Fruit fly (Drosophila melanogaster) whole organism, pupa: Measurements from ENCODE around the gene CG32727.

Experiments
- CG10348 ChIP-seq: fragments of 200-800 bp; sonication (Bioruptor generic); IDR thresholded peaks from 2 replicates; pipeline ENCODE4 v1.3.6; 2022; ENCODE audit warnings: missing biosample characterization, missing genetic modification characterization
- CG12605 ChIP-seq: fragments of 200-800 bp; sonication (Bioruptor generic); IDR thresholded peaks from 2 replicates; pipeline ENCODE4 v1.3.6; 2022; ENCODE audit warnings: missing biosample characterization, missing genetic modification characterization
- CG13204 ChIP-seq: fragments of 200-800 bp; sonication (Bioruptor generic); optimal IDR thresholded peaks from 2 replicates; lab custom pipeline; 2018; ENCODE audit warnings: missing biosample characterization, mild to moderate bottlenecking, missing genetic modification characterization, moderate library complexity
- CG14655 ChIP-seq: fragments of 200-800 bp; sonication (Bioruptor generic); optimal IDR thresholded peaks from 3 replicates; lab custom pipeline; 2017; ENCODE audit warnings: mild to moderate bottlenecking, missing biosample characterization, missing genetic modification reagents, missing genetic modification characterization
- CG15710 ChIP-seq: fragments of 200-800 bp; sonication (Bioruptor generic); optimal IDR thresholded peaks from 2 replicates; lab custom pipeline; 2018; ENCODE audit warnings: missing biosample characterization, mild to moderate bottlenecking, missing genetic modification characterization, moderate library complexity
- CG17806 ChIP-seq: fragments of 200-800 bp; sonication (Bioruptor generic); optimal IDR thresholded peaks from 2 replicates; lab custom pipeline; 2018; ENCODE audit warnings: missing biosample characterization, mild to moderate bottlenecking, missing genetic modification characterization, moderate library complexity
- CG32121 ChIP-seq: fragments of 200-800 bp; sonication (Bioruptor generic); IDR thresholded peaks from 2 replicates; pipeline ENCODE4 v1.3.6; 2022; ENCODE audit warnings: missing biosample characterization, missing genetic modification characterization
- CG34367 ChIP-seq: fragments of 200-800 bp; sonication (Bioruptor generic); optimal IDR thresholded peaks from 2 replicates; lab custom pipeline; 2018; ENCODE audit warnings: missing biosample characterization, mild to moderate bottlenecking, missing genetic modification characterization
- CG4496 ChIP-seq: fragments of 200-800 bp; sonication (Bioruptor generic); IDR thresholded peaks from 3 replicates; pipeline ENCODE4 v1.3.6; 2022; ENCODE audit warnings: missing biosample characterization, missing genetic modification characterization
- CG8159 ChIP-seq: fragments of 200-800 bp; sonication (Bioruptor generic); optimal IDR thresholded peaks from 3 replicates; lab custom pipeline; 2018; ENCODE audit warnings: missing biosample characterization, mild to moderate bottlenecking, missing genetic modification characterization, moderate library complexity
- CG8301 ChIP-seq: fragments of 200-800 bp; sonication (Bioruptor generic); optimal IDR thresholded peaks from 2 replicates; lab custom pipeline; 2018; ENCODE audit warnings: missing biosample characterization, mild to moderate bottlenecking, missing genetic modification characterization
- CG9948 ChIP-seq: fragments of 200-800 bp; sonication (Bioruptor generic); optimal IDR thresholded peaks from 2 replicates; lab custom pipeline; 2018; ENCODE audit warnings: missing biosample characterization, mild to moderate bottlenecking, missing genetic modification characterization, moderate library complexity
- D1 ChIP-seq: fragments of 200-800 bp; sonication (Bioruptor generic); optimal IDR thresholded peaks from 2 replicates; lab custom pipeline; 2018; ENCODE audit warnings: missing biosample characterization, mild to moderate bottlenecking, missing genetic modification characterization, moderate library complexity
- EcR ChIP-seq: fragments of 200-800 bp; sonication (Bioruptor generic); optimal IDR thresholded peaks from 3 replicates; lab custom pipeline; 2019; ENCODE audit warnings: missing biosample characterization, missing genetic modification characterization, mild to moderate bottlenecking, moderate library complexity, missing genetic modification reagents
- Ets98B ChIP-seq: fragments of 200-800 bp; sonication (Bioruptor generic); IDR thresholded peaks from 2 replicates; pipeline ENCODE4 v1.3.6; 2022; ENCODE audit warnings: missing biosample characterization, missing genetic modification characterization
- Pif1A ChIP-seq: fragments of 200-800 bp; sonication (Bioruptor generic); optimal IDR thresholded peaks from 3 replicates; lab custom pipeline; 2016; ENCODE audit warnings: missing biosample characterization, missing genetic modification characterization
- Pif1B ChIP-seq: fragments of 200-800 bp; sonication (Bioruptor generic); optimal IDR thresholded peaks from 3 replicates; lab custom pipeline; 2016; ENCODE audit warnings: missing biosample characterization, missing genetic modification characterization
- Snoo ChIP-seq: fragments of 200-800 bp; sonication (Bioruptor generic); optimal IDR thresholded peaks from 3 replicates; lab custom pipeline; 2017; ENCODE audit warnings: missing biosample characterization, mild to moderate bottlenecking, missing genetic modification characterization, inconsistent platforms
- fd96Ca ChIP-seq: fragments of 200-800 bp; sonication (Bioruptor generic); IDR thresholded peaks from 3 replicates; pipeline ENCODE4 v1.3.6; 2022; ENCODE audit warnings: missing biosample characterization, missing genetic modification characterization
- gl ChIP-seq: fragments of 200-800 bp; sonication (Bioruptor generic); optimal IDR thresholded peaks from 2 replicates; lab custom pipeline; 2018; ENCODE audit warnings: missing biosample characterization, mild to moderate bottlenecking, missing genetic modification characterization
- rn ChIP-seq: fragments of 200-800 bp; sonication (Bioruptor generic); IDR thresholded peaks from 2 replicates; pipeline ENCODE4 v1.3.6; 2022; ENCODE audit warnings: missing biosample characterization, missing genetic modification characterization

CG32727 gene

DNA sequence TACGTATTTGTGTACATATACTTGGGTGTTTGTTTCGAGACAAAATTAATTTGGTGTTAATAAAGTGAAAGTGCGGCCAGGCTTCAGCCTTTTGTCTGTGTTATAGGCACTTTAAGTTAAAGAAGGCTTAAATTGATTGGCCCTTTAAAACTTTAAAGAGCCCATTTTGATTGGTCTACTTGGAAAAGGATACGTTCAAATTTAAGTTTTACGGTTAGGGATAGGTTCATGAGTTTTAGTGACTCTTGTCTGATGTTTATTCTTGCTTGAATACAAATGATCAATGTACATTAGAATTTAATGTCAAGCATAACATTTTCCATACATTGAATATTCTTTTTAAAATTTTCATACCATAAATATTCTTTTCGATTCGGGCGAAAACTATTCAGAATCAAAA, at the start of gene CG32727:
Gene CG32727, plus strand, starts transcription at position 301 of the 400 bp plus-strand sequence.
- TF ChIP-seq CG34367 (tag; lab: Kevin White, UChicago): no peak
- no peak for TF ChIP-seq fd96Ca (GFP tag; lab: Robert Waterston, UW)
- TF ChIP-seq CG10348: no peak
- no peak for TF ChIP-seq CG8159 (tag; lab: Kevin White, UChicago)
- TF ChIP-seq CG4496 (GFP tag; lab: Robert Waterston, UW): no peak
- TF ChIP-seq CG14655 (GFP tag; lab: Kevin White, UChicago): no peak
- no peak for TF ChIP-seq D1
- no peak for TF ChIP-seq CG17806 (tag; lab: Kevin White, UChicago)
- no peak for TF ChIP-seq Pif1A (GFP tag; lab: Kevin White, UChicago)
- no peak for TF ChIP-seq CG13204 (GFP tag; lab: Kevin White, UChicago)
- TF ChIP-seq rn (GFP tag; lab: Robert Waterston, UW): no peak
- TF ChIP-seq gl: no peak
- no peak for TF ChIP-seq Ets98B (GFP tag; lab: Robert Waterston, UW)
- no peak for TF ChIP-seq CG9948
- no peak for TF ChIP-seq Snoo (tag; lab: Kevin White, UChicago)
- TF ChIP-seq CG32121 (GFP tag; lab: Robert Waterston, UW): no peak
- no peak for TF ChIP-seq CG15710 (tag; lab: Kevin White, UChicago)
- no peak for TF ChIP-seq CG12605

DNA sequence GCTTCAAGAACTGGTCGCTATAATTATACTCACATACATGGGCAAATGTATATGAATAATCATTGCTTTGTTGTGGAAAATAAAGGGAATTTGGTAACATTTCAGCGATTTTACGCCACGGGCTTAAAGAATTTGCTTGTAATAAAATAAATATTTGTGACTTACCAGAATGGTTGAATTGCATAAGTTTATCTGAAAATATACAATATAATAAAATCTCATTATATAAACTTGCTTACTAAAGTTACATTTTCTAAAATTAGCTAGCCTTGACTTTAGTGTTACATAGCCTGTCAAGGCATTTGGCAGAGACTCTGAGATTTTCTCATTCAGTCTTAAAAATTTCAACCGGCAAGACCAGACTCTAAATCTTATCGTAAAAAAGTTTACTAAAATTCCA, 48.5 kb upstream of the CG32727 start, which contains the start of gene CG1999:
Gene CG1999, plus strand, starts transcription at position 301 of the 400 bp plus-strand sequence.
- no peak for TF ChIP-seq Pif1A (GFP tag; lab: Kevin White, UChicago)
- TF ChIP-seq CG17806 (tag; lab: Kevin White, UChicago): no peak
- no peak for TF ChIP-seq rn (GFP tag; lab: Robert Waterston, UW)
- TF ChIP-seq CG8159 (tag; lab: Kevin White, UChicago): no peak
- no peak for TF ChIP-seq D1
- TF ChIP-seq CG14655 (GFP tag; lab: Kevin White, UChicago): no peak
- TF ChIP-seq fd96Ca (GFP tag; lab: Robert Waterston, UW): no peak
- no peak for TF ChIP-seq CG32121 (GFP tag; lab: Robert Waterston, UW)
- TF ChIP-seq CG4496 (GFP tag; lab: Robert Waterston, UW): no peak
- TF ChIP-seq CG10348: no peak
- no peak for TF ChIP-seq CG9948
- no peak for TF ChIP-seq CG34367 (tag; lab: Kevin White, UChicago)
- no peak for TF ChIP-seq CG15710 (tag; lab: Kevin White, UChicago)
- TF ChIP-seq CG12605: no peak
- no peak for TF ChIP-seq CG13204 (GFP tag; lab: Kevin White, UChicago)
- TF ChIP-seq Snoo (tag; lab: Kevin White, UChicago): no peak
- TF ChIP-seq, all 21 proteins: peak for 0

DNA sequence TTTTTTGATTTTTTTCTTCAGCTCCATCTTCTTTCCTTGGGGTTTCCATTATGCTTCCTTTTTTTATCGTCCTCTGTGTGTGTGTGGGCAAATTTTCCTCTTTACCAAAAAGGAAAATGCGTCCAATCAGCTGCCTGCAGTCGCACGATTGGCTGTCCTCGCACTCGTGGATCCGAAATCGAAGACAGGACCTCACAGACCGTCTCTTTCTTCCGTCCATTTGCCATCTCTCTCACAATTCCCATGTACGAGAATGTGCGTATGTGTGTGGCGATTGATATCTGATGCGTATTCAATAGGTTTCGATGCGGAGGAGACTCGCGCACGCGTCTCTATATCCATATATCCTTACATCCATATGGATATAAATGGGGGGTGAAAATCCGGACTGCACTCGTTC, 38.6 kb upstream of the CG32727 start:
- TF ChIP-seq CG4496 (GFP tag; lab: Robert Waterston, UW) (no peak), Snoo (tag; lab: Kevin White, UChicago) (no peak), fd96Ca (GFP tag; lab: Robert Waterston, UW) (no peak)
- TF ChIP-seq, all 21 proteins: peak for 0

DNA sequence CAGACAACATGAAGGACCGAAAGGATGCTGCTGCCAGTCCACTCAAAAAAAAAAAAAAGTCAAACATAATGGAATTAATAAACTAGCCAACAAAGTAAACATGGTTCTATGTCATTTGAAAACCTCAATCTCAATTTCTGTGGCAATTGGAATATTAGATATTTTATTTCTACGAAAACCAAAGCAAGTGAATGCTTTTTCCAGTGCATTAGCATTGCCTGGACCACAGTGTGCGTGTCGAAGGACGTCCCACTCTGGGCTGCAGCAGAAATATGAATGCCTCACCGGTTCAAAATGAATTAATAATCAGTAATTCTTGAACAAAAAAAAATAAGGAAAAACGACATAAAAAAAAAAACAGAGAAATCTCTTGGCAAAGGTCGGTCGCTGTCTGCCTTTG, 34.5 kb upstream of the CG32727 start:
- no peak for TF ChIP-seq CG10348
- no peak for TF ChIP-seq CG32121 (GFP tag; lab: Robert Waterston, UW)
- no peak for TF ChIP-seq fd96Ca (GFP tag; lab: Robert Waterston, UW)
- TF ChIP-seq Pif1B (GFP tag; lab: Kevin White, UChicago): no peak
- peak; percentile 15 for TF ChIP-seq CG17806 (tag; lab: Kevin White, UChicago)
- no peak for TF ChIP-seq CG14655 (GFP tag; lab: Kevin White, UChicago)
- TF ChIP-seq CG12605: no peak
- no peak for TF ChIP-seq Ets98B (GFP tag; lab: Robert Waterston, UW)
- peak; percentile 35 for TF ChIP-seq CG8159 (tag; lab: Kevin White, UChicago)
- no peak for TF ChIP-seq CG8301 (tag; lab: Kevin White, UChicago)
- TF ChIP-seq EcR: no peak
- TF ChIP-seq CG4496 (GFP tag; lab: Robert Waterston, UW): no peak
- TF ChIP-seq CG9948: no peak
- TF ChIP-seq CG15710 (tag; lab: Kevin White, UChicago): peak; percentile 26
- no peak for TF ChIP-seq rn (GFP tag; lab: Robert Waterston, UW)
- TF ChIP-seq CG13204 (GFP tag; lab: Kevin White, UChicago): no peak

DNA sequence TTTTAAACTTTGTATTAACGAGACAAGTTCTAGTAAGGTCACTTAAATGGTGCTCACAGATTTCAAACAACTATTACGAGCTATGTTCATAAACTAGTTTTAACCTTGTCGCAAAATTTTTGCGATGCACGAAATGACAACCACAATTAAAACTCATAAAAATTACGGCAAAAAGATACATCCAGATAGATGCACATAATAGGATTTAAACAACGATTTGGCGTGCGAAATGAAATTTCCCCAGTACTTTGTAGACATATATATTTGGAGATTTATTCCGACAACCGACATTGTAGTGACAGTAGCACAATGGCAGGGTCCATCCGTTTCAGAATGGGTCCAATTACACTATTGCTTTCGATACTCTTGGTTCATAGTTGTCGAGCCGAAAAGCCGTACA, 29.2 kb upstream of the CG32727 start, which contains the start of gene CheA7a:
Gene CheA7a, plus strand, starts transcription at position 301 of the 400 bp plus-strand sequence.
- TF ChIP-seq gl: no peak
- no peak for TF ChIP-seq CG14655 (GFP tag; lab: Kevin White, UChicago)
- TF ChIP-seq CG12605: no peak
- TF ChIP-seq CG17806 (tag; lab: Kevin White, UChicago): no peak
- TF ChIP-seq D1: no peak
- no peak for TF ChIP-seq Pif1B (GFP tag; lab: Kevin White, UChicago)
- TF ChIP-seq CG32121 (GFP tag; lab: Robert Waterston, UW): no peak
- no peak for TF ChIP-seq Ets98B (GFP tag; lab: Robert Waterston, UW)
- no peak for TF ChIP-seq CG15710 (tag; lab: Kevin White, UChicago)
- no peak for TF ChIP-seq EcR
- no peak for TF ChIP-seq CG13204 (GFP tag; lab: Kevin White, UChicago)
- TF ChIP-seq CG9948: no peak
- TF ChIP-seq CG4496 (GFP tag; lab: Robert Waterston, UW): no peak
- no peak for TF ChIP-seq Pif1A (GFP tag; lab: Kevin White, UChicago)
- no peak for TF ChIP-seq CG34367 (tag; lab: Kevin White, UChicago)
- TF ChIP-seq rn (GFP tag; lab: Robert Waterston, UW): no peak
- no peak for TF ChIP-seq CG8301 (tag; lab: Kevin White, UChicago)

DNA sequence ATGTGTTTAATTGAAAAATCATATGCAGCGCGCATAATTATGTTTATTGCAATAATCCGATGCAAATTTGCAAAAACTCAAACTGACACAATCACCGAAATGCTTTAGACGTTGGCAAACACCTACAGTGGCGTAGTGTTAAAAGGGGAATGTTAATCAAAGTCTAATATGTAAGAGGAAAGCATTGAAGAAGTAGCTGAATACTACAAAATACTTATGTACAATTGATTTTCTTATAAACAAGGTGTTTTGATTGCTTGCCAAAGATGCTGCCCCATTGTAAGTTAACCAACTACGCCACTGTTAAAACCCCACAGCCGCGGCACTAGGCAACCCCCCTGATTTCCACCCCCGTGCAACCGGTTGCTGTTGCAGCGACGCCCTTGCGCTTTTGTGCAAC, 27.4 kb upstream of the CG32727 start:
- TF ChIP-seq Pif1B (GFP tag; lab: Kevin White, UChicago): no peak
- TF ChIP-seq CG9948: peak; percentile 35
- TF ChIP-seq rn (GFP tag; lab: Robert Waterston, UW): no peak
- TF ChIP-seq CG34367 (tag; lab: Kevin White, UChicago): peak; percentile 8
- no peak for TF ChIP-seq CG17806 (tag; lab: Kevin White, UChicago)
- TF ChIP-seq D1: no peak
- TF ChIP-seq CG8301 (tag; lab: Kevin White, UChicago): peak; percentile 21
- no peak for TF ChIP-seq CG32121 (GFP tag; lab: Robert Waterston, UW)
- TF ChIP-seq CG12605: no peak
- TF ChIP-seq CG10348: no peak
- TF ChIP-seq gl: no peak
- no peak for TF ChIP-seq CG13204 (GFP tag; lab: Kevin White, UChicago)
- TF ChIP-seq CG15710 (tag; lab: Kevin White, UChicago): peak; percentile 43
- TF ChIP-seq Pif1A (GFP tag; lab: Kevin White, UChicago): peak; percentile 37
- no peak for TF ChIP-seq Ets98B (GFP tag; lab: Robert Waterston, UW)
- TF ChIP-seq fd96Ca (GFP tag; lab: Robert Waterston, UW): peak; percentile 45; the same call in 1 of the 3 replicates
- no peak for TF ChIP-seq Snoo (tag; lab: Kevin White, UChicago)
- peak; percentile 37 for TF ChIP-seq CG14655 (GFP tag; lab: Kevin White, UChicago)
- peak; percentile 52 for TF ChIP-seq CG8159 (tag; lab: Kevin White, UChicago)
- TF ChIP-seq CG4496 (GFP tag; lab: Robert Waterston, UW): no peak
- TF ChIP-seq EcR: no peak
